Worm (Caenorhabditis elegans): Measurements from ENCODE around the gene slc-25A18.2.
A peak's percentile ranks its signal among the peaks of the same experiment; 100 is the strongest.

Gene slc-25A18.2

ce11 chrIV:7486201-7486947 is 11.5 kb downstream of the slc-25A18.2 start, which contains the start of the genes his-61 and his-62 (continued):
- peak in 1 of 2 experiments; percentile 50 for TF ChIP-seq lsy-2 (tag; optimal IDR thresholded peaks at IDR 0.05)
- TF ChIP-seq mef-2 (tag; optimal IDR thresholded peaks at IDR 0.05), result no peak
- peak; percentile 52 for TF ChIP-seq tbx-2 (tag; optimal IDR thresholded peaks at IDR 0.05)
- peak; percentile 67 for TF ChIP-seq nhr-71 (tag; optimal IDR thresholded peaks at IDR 0.05)
- no peak for TF ChIP-seq mab-9 (GFP tag; IDR thresholded peaks at IDR 0.05)
- TF ChIP-seq zag-1 (tag; optimal IDR thresholded peaks at IDR 0.05), result no peak
- TF ChIP-seq C16A3.4 (tag; optimal IDR thresholded peaks at IDR 0.05), result no peak
- no peak for TF ChIP-seq nhr-11 (tag; optimal IDR thresholded peaks at IDR 0.05)
- no peak for TF ChIP-seq ets-5 (GFP tag; IDR thresholded peaks at IDR 0.05)
- TF ChIP-seq aha-1 (tag; optimal IDR thresholded peaks at IDR 0.05), result no peak
- peak; percentile 25 for TF ChIP-seq snpc-4 (tag; optimal IDR thresholded peaks at IDR 0.05)
- TF ChIP-seq swsn-7 (tag; optimal IDR thresholded peaks at IDR 0.05), result peak; percentile 82
- no peak for TF ChIP-seq hlh-4 (tag; optimal IDR thresholded peaks at IDR 0.05)
- no peak for TF ChIP-seq sox-4 (tag; optimal IDR thresholded peaks at IDR 0.05)
- TF ChIP-seq unc-62 (GFP tag; optimal IDR thresholded peaks at IDR 0.05), result no peak
- TF ChIP-seq F16B12.6 (tag; optimal IDR thresholded peaks at IDR 0.05), result no peak
- no peak for TF ChIP-seq unc-30 (tag; optimal IDR thresholded peaks at IDR 0.05)
- TF ChIP-seq ztf-4 (tag; optimal IDR thresholded peaks at IDR 0.05), result peak; percentile 28
- TF ChIP-seq nhr-47 (tag; optimal IDR thresholded peaks at IDR 0.05), result peak; percentile 59
- TF ChIP-seq nhr-19 (GFP tag; conservative IDR thresholded peaks at IDR 0.05), result no peak; the same call in 1 of the 2 replicates
- peak; percentile 82 for TF ChIP-seq nhr-85 (tag)
- TF ChIP-seq dpl-1 (GFP tag; optimal IDR thresholded peaks at IDR 0.05), result peak in 2 of 3 experiments; percentile 27 to 45
- no peak for TF ChIP-seq tlp-1 (tag; optimal IDR thresholded peaks at IDR 0.05)
- TF ChIP-seq pag-3 (tag; optimal IDR thresholded peaks at IDR 0.05; ENCODE audit: borderline replicate concordance, insufficient read depth), result no peak
- no peak for TF ChIP-seq blmp-1 (tag; optimal IDR thresholded peaks at IDR 0.05)
- no peak for TF ChIP-seq nhr-84 (tag; optimal IDR thresholded peaks at IDR 0.05)
- no peak for TF ChIP-seq fkh-4 (tag; optimal IDR thresholded peaks at IDR 0.05; ENCODE audit: borderline replicate concordance)
- TF ChIP-seq fos-1 (tag; optimal IDR thresholded peaks at IDR 0.05), result no peak
- no peak for TF ChIP-seq Y116A8C.19 (tag; optimal IDR thresholded peaks at IDR 0.05; ENCODE audit: borderline replicate concordance)
- TF ChIP-seq ceh-90 (tag; optimal IDR thresholded peaks at IDR 0.05), result no peak
- no peak for TF ChIP-seq egl-27 (tag; optimal IDR thresholded peaks at IDR 0.05)
- no peak for TF ChIP-seq dsc-1 (tag; optimal IDR thresholded peaks at IDR 0.05)
- TF ChIP-seq nhr-77 (tag; optimal IDR thresholded peaks at IDR 0.05), result no peak
- TF ChIP-seq skn-1 (tag; optimal IDR thresholded peaks at IDR 0.05), result no peak
- no peak for TF ChIP-seq vab-15 (tag; optimal IDR thresholded peaks at IDR 0.05)
- TF ChIP-seq ceh-8 (GFP tag; optimal IDR thresholded peaks at IDR 0.05), result no peak
- no peak for TF ChIP-seq hlh-17 (GFP tag; optimal IDR thresholded peaks at IDR 0.05; ENCODE audit: borderline replicate concordance)
- TF ChIP-seq ces-1 (GFP tag; optimal IDR thresholded peaks at IDR 0.05), result no peak
- TF ChIP-seq lin-35 (GFP tag; optimal IDR thresholded peaks at IDR 0.05), result peak in 1 of 2 experiments; percentile 20
- peak; percentile 60 for TF ChIP-seq grh-1 (GFP tag; IDR thresholded peaks at IDR 0.05)
- peak; percentile 15 for TF ChIP-seq fkh-8 (tag; optimal IDR thresholded peaks at IDR 0.05)
- peak; percentile 91 for TF ChIP-seq lin-14 (GFP tag; optimal IDR thresholded peaks at IDR 0.05)
- no peak for TF ChIP-seq pqm-1 (tag; optimal IDR thresholded peaks at IDR 0.05)
- TF ChIP-seq ceh-63 (GFP tag; optimal IDR thresholded peaks at IDR 0.05), result no peak
- TF ChIP-seq sptf-1 (tag; optimal IDR thresholded peaks at IDR 0.05), result no peak
- peak; percentile 61 for TF ChIP-seq jun-1 (tag; optimal IDR thresholded peaks at IDR 0.05)
- TF ChIP-seq ceh-88 (GFP tag; IDR thresholded peaks at IDR 0.05), result no peak
- TF ChIP-seq ama-1 (optimal IDR thresholded peaks at IDR 0.05), result no peak
- TF ChIP-seq efl-1 (optimal IDR thresholded peaks at IDR 0.05), result peak; percentile 45
- peak in 1 of 2 experiments; percentile 57 for TF ChIP-seq efl-1 (GFP tag; optimal IDR thresholded peaks at IDR 0.05 in 1 of 2)
- no peak for TF ChIP-seq pax-3 (tag; optimal IDR thresholded peaks at IDR 0.05)
- no peak for TF ChIP-seq zip-4 (GFP tag; optimal IDR thresholded peaks at IDR 0.05)
- TF ChIP-seq mdl-1 (tag; optimal IDR thresholded peaks at IDR 0.05), result no peak

Measured in whole organism, L1 larva.